Worm (Caenorhabditis elegans) whole organism, mixed stage, embryonic: ENCODE results near the gene W05H5.1.

Experiments used
- M03D4.4 ChIP-seq: sonication (generic microtip); optimal IDR thresholded peaks from 2 replicates; lab custom pipeline; 2017; ENCODE audit warnings: mild to moderate bottlenecking, missing genetic modification characterization, missing compliant biosample characterization
- bed-3 ChIP-seq: fragments of 200-800 bp; sonication (Bioruptor generic); optimal IDR thresholded peaks from 3 replicates; lab custom pipeline; 2018; ENCODE audit warnings: mild to moderate bottlenecking, missing genetic modification characterization, moderate library complexity, missing compliant biosample characterization
- blmp-1 ChIP-seq: fragments of 150-350 bp; optimal IDR thresholded peaks from 2 replicates; lab custom pipeline; 2014; ENCODE audit warnings: missing biosample characterization, missing genetic modification characterization
- ceh-39 ChIP-seq: fragments of 150-350 bp; optimal IDR thresholded peaks from 2 replicates; lab custom pipeline; 2014; ENCODE audit warnings: missing biosample characterization, missing genetic modification characterization
- ceh-43 ChIP-seq: fragments of 200-800 bp; sonication (Bioruptor generic); optimal IDR thresholded peaks from 2 replicates; lab custom pipeline; 2018; ENCODE audit warnings: mild to moderate bottlenecking, missing genetic modification characterization, moderate library complexity, missing compliant biosample characterization
- ceh-83 ChIP-seq: fragments of 200-800 bp; sonication (Bioruptor generic); optimal IDR thresholded peaks from 2 replicates; lab custom pipeline; 2018; ENCODE audit warnings: mild to moderate bottlenecking, missing genetic modification characterization, missing compliant biosample characterization
- ces-1 ChIP-seq: fragments of 150-350 bp; optimal IDR thresholded peaks from 2 replicates; lab custom pipeline; 2014; ENCODE audit warnings: missing biosample characterization, missing genetic modification reagents, missing genetic modification characterization
- cnd-1 ChIP-seq: fragments of 200-800 bp; sonication (Bioruptor generic); optimal IDR thresholded peaks from 2 replicates; lab custom pipeline; 2018; ENCODE audit warnings: mild to moderate bottlenecking, missing genetic modification characterization, missing compliant biosample characterization
- elt-1 ChIP-seq: sonication (generic microtip); optimal IDR thresholded peaks from 2 replicates; lab custom pipeline; 2017; ENCODE audit warnings: missing genetic modification characterization, mild to moderate bottlenecking, missing compliant biosample characterization, antibody characterized with exemption, moderate library complexity, borderline replicate concordance; ENCODE audit not compliant: insufficient read depth
- elt-3 ChIP-seq: fragments of 150-350 bp; optimal IDR thresholded peaks from 2 replicates; lab custom pipeline; 2014; ENCODE audit warnings: missing biosample characterization, missing genetic modification characterization
- flh-1 ChIP-seq: fragments of 200-800 bp; sonication (Bioruptor generic); optimal IDR thresholded peaks from 2 replicates; lab custom pipeline; 2018; ENCODE audit warnings: mild to moderate bottlenecking, missing genetic modification characterization, moderate library complexity, missing compliant biosample characterization
- ham-2 ChIP-seq: fragments of 200-800 bp; sonication (Bioruptor generic); optimal IDR thresholded peaks from 2 replicates; lab custom pipeline; 2018; ENCODE audit warnings: mild to moderate bottlenecking, missing genetic modification characterization, missing compliant biosample characterization
- hlh-1 ChIP-seq: fragments of 150-350 bp; optimal IDR thresholded peaks from 2 replicates; lab custom pipeline; 2014; ENCODE audit warnings: missing biosample characterization, missing genetic modification reagents, missing genetic modification characterization
- lin-13 ChIP-seq: fragments of 150-350 bp; optimal IDR thresholded peaks from 2 replicates; lab custom pipeline; 2014; ENCODE audit warnings: missing biosample characterization, missing genetic modification characterization
- lsy-2 ChIP-seq: fragments of 150-350 bp; optimal IDR thresholded peaks from 2 replicates; lab custom pipeline; 2014; ENCODE audit warnings: missing biosample characterization, missing genetic modification characterization
- nhr-12 ChIP-seq: fragments of 150-350 bp; optimal IDR thresholded peaks from 2 replicates; lab custom pipeline; 2014; ENCODE audit warnings: missing biosample characterization, missing genetic modification characterization
- nhr-2 ChIP-seq: fragments of 150-350 bp; optimal IDR thresholded peaks from 2 replicates; lab custom pipeline; 2014; ENCODE audit warnings: missing biosample characterization, missing genetic modification characterization
- nhr-237 ChIP-seq: fragments of 150-350 bp; optimal IDR thresholded peaks from 2 replicates; lab custom pipeline; 2014; ENCODE audit warnings: missing biosample characterization, missing genetic modification characterization
- nhr-76 ChIP-seq: sonication (generic microtip); optimal IDR thresholded peaks from 2 replicates; lab custom pipeline; 2017; ENCODE audit warnings: missing biosample characterization, missing genetic modification characterization
- pha-4 ChIP-seq: fragments of 150-350 bp; optimal IDR thresholded peaks from 2 replicates; lab custom pipeline; 2018; ENCODE audit warnings: missing biosample characterization, missing genetic modification reagents, missing genetic modification characterization
- sem-2 ChIP-seq: fragments of 200-800 bp; sonication (Bioruptor generic); optimal IDR thresholded peaks from 2 replicates; lab custom pipeline; 2018; ENCODE audit warnings: mild to moderate bottlenecking, missing genetic modification characterization, missing compliant biosample characterization
- snpc-4 ChIP-seq: fragments of 150-350 bp; optimal IDR thresholded peaks from 2 replicates; lab custom pipeline; 2014; ENCODE audit warnings: missing biosample characterization, missing genetic modification characterization
- sptf-1 ChIP-seq: sonication (generic microtip); optimal IDR thresholded peaks from 2 replicates; lab custom pipeline; 2017; ENCODE audit warnings: mild to moderate bottlenecking, missing genetic modification characterization, moderate library complexity, missing compliant biosample characterization
- tbx-8 ChIP-seq: fragments of 200-800 bp; sonication (Bioruptor generic); optimal IDR thresholded peaks from 2 replicates; lab custom pipeline; 2018; ENCODE audit warnings: mild to moderate bottlenecking, missing genetic modification characterization, moderate library complexity, missing compliant biosample characterization
- unc-39 ChIP-seq: fragments of 150-350 bp; optimal IDR thresholded peaks from 2 replicates; lab custom pipeline; 2014; ENCODE audit warnings: missing biosample characterization, missing genetic modification characterization
- unc-62 ChIP-seq: fragments of 150-350 bp; optimal IDR thresholded peaks from 2 replicates; lab custom pipeline; 2014; ENCODE audit warnings: missing biosample characterization, missing genetic modification reagents, missing genetic modification characterization
- zip-8 ChIP-seq: fragments of 150-350 bp; optimal IDR thresholded peaks from 2 replicates; lab custom pipeline; 2014; ENCODE audit warnings: missing biosample characterization, missing genetic modification characterization
- ztf-11 ChIP-seq: fragments of 150-350 bp; optimal IDR thresholded peaks from 2 replicates; lab custom pipeline; 2014; ENCODE audit warnings: missing biosample characterization, missing genetic modification characterization

The W05H5.1 gene

DNA sequence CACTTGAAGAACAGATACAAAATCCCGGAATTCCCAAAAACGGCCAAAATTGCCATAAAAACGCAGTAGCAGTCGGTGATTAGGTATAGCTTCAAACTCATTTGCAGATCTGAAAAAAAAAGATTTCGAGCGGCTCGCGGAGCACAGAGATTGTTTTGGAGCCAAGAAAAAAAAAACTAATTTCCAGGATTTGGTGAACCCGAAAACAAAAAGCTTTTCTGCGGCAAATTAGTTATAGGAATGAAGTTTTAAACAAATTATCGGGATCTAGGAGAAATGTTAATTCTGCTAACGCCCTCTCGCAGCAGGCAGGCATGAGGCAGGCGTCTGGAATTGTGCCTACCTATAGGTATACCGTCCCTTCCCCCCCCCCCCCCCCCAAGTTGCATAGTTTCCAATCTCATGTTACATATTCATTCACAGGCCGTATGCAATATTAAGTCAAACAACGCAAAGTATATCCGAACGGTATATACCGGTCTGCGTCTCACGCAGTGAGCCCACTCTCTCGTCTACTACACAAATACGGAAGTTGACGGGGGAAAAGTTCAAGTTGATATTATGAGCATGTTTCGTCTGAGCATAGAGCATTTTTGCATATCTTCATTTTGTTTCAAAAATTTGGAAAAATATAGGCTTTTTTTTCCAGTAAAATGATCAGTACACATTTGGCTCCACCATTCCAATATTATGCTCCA lies at the start of gene W05H5.1, which contains the start of gene pitr-6:
TSS of gene W05H5.1 (minus strand) at position 101 of the 698 bp plus-strand sequence.
TSS of gene pitr-6 (plus strand) at position 648 of the 698 bp plus-strand sequence.
- TF ChIP-seq M03D4.4 (no peak), pha-4 (peak; percentile 14), ham-2 (GFP tag; lab: Kevin White, UChicago) (no peak)

DNA sequence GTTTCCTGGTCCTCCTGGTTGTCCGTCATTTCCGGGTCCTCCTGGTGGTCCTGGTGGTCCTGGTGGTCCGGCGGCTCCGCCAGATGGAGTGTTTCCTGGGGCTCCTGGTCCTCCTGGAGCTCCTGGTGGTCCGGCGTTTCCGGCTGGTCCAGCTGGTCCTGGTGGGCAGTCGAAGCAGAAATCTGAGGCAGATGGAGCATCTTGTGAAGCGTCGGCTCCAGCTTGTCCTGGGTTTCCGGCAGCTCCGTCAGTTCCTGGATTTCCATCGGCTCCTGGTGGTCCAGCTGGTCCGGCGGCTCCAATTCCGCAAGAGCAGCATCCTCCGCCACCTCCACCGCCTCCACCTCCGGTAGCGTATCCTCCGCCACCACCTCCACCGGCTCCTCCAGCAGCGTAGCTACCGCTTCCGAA lies 49.5 kb upstream of the W05H5.1 start:
- TF ChIP-seq nhr-237 (tag; lab: Kevin White, UChicago) = no peak
- no peak for TF ChIP-seq sem-2 (GFP tag; lab: Kevin White, UChicago)
- no peak for TF ChIP-seq ces-1 (GFP tag; lab: Kevin White, UChicago)
- TF ChIP-seq lin-13 (tag; lab: Kevin White, UChicago) = no peak
- TF ChIP-seq ztf-11 (tag; lab: Kevin White, UChicago) = no peak
- TF ChIP-seq nhr-76 (tag; lab: Kevin White, UChicago) = no peak
- no peak for TF ChIP-seq nhr-2 (tag; lab: Kevin White, UChicago)
- TF ChIP-seq elt-3 (tag; lab: Kevin White, UChicago) = no peak
- TF ChIP-seq elt-1 (tag; lab: Kevin White, UChicago) = no peak
- TF ChIP-seq zip-8 = no peak
- no peak for TF ChIP-seq cnd-1 (tag; lab: Kevin White, UChicago)
- no peak for TF ChIP-seq nhr-12 (tag; lab: Kevin White, UChicago)
- TF ChIP-seq lsy-2 (tag; lab: Kevin White, UChicago) = no peak
- TF ChIP-seq sptf-1 (tag; lab: Kevin White, UChicago) = no peak
- no peak for TF ChIP-seq blmp-1 (tag; lab: Kevin White, UChicago)
- TF ChIP-seq, all 35 proteins: peak for 0

DNA sequence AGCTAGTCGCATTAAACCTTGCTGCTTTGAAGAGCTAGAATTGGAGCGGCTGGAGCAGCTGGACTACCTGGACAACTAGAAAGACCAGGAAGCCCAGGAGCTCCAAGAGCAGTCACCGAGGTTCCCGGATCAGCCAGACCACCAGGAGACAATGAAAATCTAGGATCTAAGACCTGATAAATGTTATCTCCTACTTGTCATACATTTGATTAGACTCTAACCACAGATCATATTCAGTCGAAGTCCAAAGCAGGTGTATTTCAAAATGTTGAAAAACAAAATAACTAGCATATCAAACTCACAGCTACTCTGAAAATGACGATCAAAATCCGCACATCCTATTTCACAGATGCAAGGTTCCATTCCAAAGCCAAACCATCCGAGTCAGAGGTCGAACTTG lies 47.4 kb upstream of the W05H5.1 start, which contains the start of gene srz-6:
TSS of gene srz-6 (plus strand) at position 301 of the 400 bp plus-strand sequence.
- TF ChIP-seq unc-39 (no peak), hlh-1 (tag; lab: Kevin White, UChicago) (no peak), nhr-2 (tag; lab: Kevin White, UChicago) (no peak)

DNA sequence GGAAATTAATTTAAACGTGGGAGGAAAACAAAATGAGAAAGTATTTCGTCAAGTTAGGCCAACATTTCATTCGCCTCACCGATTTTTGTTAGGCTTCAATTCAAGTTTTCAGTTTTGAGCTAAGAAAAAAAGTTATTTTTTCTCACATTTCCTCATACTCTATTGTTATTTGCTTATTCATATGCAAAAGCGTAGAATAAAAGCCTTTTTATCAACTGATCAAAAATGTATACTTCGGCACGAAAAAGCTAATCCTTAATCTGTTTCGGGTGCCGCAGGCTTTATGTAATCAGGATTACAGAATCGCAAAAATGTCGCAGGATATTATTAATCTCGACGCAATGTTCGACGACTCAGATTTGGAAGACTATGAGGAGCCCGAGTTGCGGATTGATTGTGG lies 45.3 kb upstream of the W05H5.1 start, which contains the start of gene T21B4.15:
TSS of gene T21B4.15 (plus strand) at position 301 of the 400 bp plus-strand sequence.
- TF ChIP-seq ceh-43 (GFP tag; lab: Kevin White, UChicago) = no peak

DNA sequence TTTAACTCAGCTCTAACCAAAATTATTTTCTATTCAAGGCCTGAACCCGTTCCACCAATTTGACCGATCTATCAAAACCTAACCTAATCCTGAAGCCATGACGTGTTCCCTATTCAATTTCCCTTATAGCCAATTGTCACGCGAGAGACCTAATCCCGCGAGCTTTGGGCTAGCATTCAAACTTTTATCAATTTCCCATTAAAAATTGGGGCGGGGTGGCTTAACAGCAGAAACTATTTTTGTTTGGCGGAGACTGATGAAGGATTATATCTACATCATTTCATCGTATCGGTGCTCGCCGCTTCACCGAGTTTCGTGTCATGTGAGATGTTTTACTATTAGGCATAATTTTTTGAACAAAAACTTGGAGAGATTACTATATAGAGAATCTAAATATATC lies 44.2 kb upstream of the W05H5.1 start:
- TF ChIP-seq snpc-4 (tag; lab: Kevin White, UChicago) (no peak), nhr-76 (tag; lab: Kevin White, UChicago) (no peak), ceh-39 (tag; lab: Kevin White, UChicago) (no peak), unc-62 (GFP tag; lab: Kevin White, UChicago) (no peak), elt-3 (tag; lab: Kevin White, UChicago) (no peak), ham-2 (GFP tag; lab: Kevin White, UChicago) (no peak), cnd-1 (tag; lab: Kevin White, UChicago) (no peak), tbx-8 (no peak), ztf-11 (tag; lab: Kevin White, UChicago) (no peak), blmp-1 (tag; lab: Kevin White, UChicago) (no peak)
- TF ChIP-seq, all 35 proteins: peak for 0

DNA sequence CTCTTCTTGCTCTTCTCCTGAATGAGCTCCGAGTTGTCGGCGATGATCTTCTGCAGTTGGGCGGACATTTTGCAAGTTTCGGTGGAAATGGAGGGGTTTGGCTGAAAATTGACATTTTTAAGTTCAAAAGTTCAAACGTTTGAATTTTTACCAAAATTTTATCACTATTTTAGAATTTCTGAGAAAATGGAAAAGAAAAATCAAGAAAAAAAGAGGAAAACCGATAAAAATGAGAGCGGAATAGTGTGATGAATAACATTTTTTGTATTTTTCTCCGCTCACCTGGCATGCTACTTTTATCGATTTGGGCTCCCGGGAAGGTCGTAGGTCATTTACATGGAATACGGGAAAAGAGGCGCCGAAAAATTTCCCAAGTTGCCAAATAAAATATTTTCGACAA lies 40.5 kb upstream of the W05H5.1 start, which contains the start of gene F15A4.10:
TSS of gene F15A4.10 (minus strand) at position 101 of the 400 bp plus-strand sequence.
- TF ChIP-seq ceh-83 (GFP tag; lab: Kevin White, UChicago) (no peak), bed-3 (no peak), flh-1 (GFP tag; lab: Kevin White, UChicago) (no peak), unc-39 (no peak), ceh-43 (GFP tag; lab: Kevin White, UChicago) (no peak), snpc-4 (tag; lab: Kevin White, UChicago) (no peak), ham-2 (GFP tag; lab: Kevin White, UChicago) (no peak), nhr-12 (tag; lab: Kevin White, UChicago) (no peak)
